Worm (Caenorhabditis elegans) whole organism, young adult: ENCODE results near the gene T22D1.8.

ENCODE experiments used
- C06A6.2 ChIP-seq: fragments of 200-800 bp; sonication (Bioruptor generic); conservative IDR thresholded peaks from 2 replicates; pipeline ENCODE4 v1.3.6; 2022; ENCODE audit warnings: missing genetic modification characterization, missing compliant biosample characterization
- C17E4.6 ChIP-seq: fragments of 200-800 bp; sonication (Bioruptor generic); IDR thresholded peaks from 2 replicates; pipeline ENCODE4 v1.3.6; 2022; ENCODE audit warnings: missing genetic modification reagents, missing genetic modification characterization, missing compliant biosample characterization
- F23B12.7 ChIP-seq: sonication (generic microtip); optimal IDR thresholded peaks from 2 replicates; lab custom pipeline; 2017; ENCODE audit warnings: missing genetic modification characterization, mild to moderate bottlenecking, missing compliant biosample characterization, antibody characterized with exemption, moderate library complexity; ENCODE audit not compliant: insufficient read depth
- F37B4.10 ChIP-seq: fragments of 200-800 bp; sonication (Bioruptor generic); IDR thresholded peaks from 2 replicates; pipeline ENCODE4 v1.3.6; 2022; ENCODE audit warnings: missing genetic modification characterization, missing compliant biosample characterization
- F57A8.1 ChIP-seq: fragments of 200-800 bp; sonication (Bioruptor generic); optimal IDR thresholded peaks from 2 replicates; lab custom pipeline; 2018; ENCODE audit warnings: mild to moderate bottlenecking, missing genetic modification characterization, moderate library complexity, missing compliant biosample characterization
- K11D2.4 ChIP-seq: fragments of 200-800 bp; sonication (Bioruptor generic); IDR thresholded peaks from 2 replicates; pipeline ENCODE4 v1.3.6; 2022; ENCODE audit warnings: missing genetic modification reagents, missing genetic modification characterization, missing compliant biosample characterization
- Y53G8AR.9 ChIP-seq: fragments of 200-800 bp; sonication (Bioruptor generic); conservative IDR thresholded peaks from 2 replicates; pipeline ENCODE4 v1.3.6; 2022; ENCODE audit warnings: missing genetic modification reagents, missing genetic modification characterization, missing compliant biosample characterization
- Y56A3A.18 ChIP-seq: fragments of 200-800 bp; sonication (Bioruptor generic); IDR thresholded peaks from 2 replicates; pipeline ENCODE4 v1.3.6; 2022; ENCODE audit warnings: missing genetic modification reagents, missing genetic modification characterization, missing compliant biosample characterization
- Y67H2A.10 ChIP-seq: fragments of 200-800 bp; sonication (Bioruptor generic); conservative IDR thresholded peaks from 2 replicates; pipeline ENCODE4 v1.3.6; 2022; ENCODE audit warnings: missing genetic modification reagents, missing genetic modification characterization, missing compliant biosample characterization
- Y95B8A.8 ChIP-seq: fragments of 200-800 bp; sonication (Bioruptor generic); IDR thresholded peaks from 2 replicates; pipeline ENCODE4 v1.3.6; 2022; ENCODE audit warnings: missing genetic modification reagents, missing genetic modification characterization, missing compliant biosample characterization
- ama-1 ChIP-seq, 3 experiments: fragments of 150-350 bp in 1 of 3; sonication (generic microtip) in 2 of 3; optimal IDR thresholded peaks; 2 replicates each; lab custom pipeline; 2014 to 2018; ENCODE audit warnings: missing biosample characterization in 2 of 3, missing genetic modification characterization in 2 of 3, missing genetic modification reagents in 2 of 3
- attf-3 ChIP-seq: fragments of 200-800 bp; sonication (Bioruptor generic); conservative IDR thresholded peaks from 2 replicates; pipeline ENCODE4 v1.3.6; 2022; ENCODE audit warnings: missing genetic modification reagents, missing genetic modification characterization, missing compliant biosample characterization
- ceh-27 ChIP-seq: fragments of 200-800 bp; sonication (Bioruptor generic); optimal IDR thresholded peaks from 2 replicates; lab custom pipeline; 2018; ENCODE audit warnings: mild to moderate bottlenecking, missing genetic modification characterization, moderate library complexity, missing compliant biosample characterization
- ceh-58 ChIP-seq: fragments of 200-800 bp; sonication (Bioruptor generic); IDR thresholded peaks from 2 replicates; pipeline ENCODE4 v1.3.6; 2022; ENCODE audit warnings: missing genetic modification characterization, missing compliant biosample characterization
- ceh-91 ChIP-seq: fragments of 200-800 bp; sonication (Bioruptor generic); IDR thresholded peaks from 2 replicates; pipeline ENCODE4 v1.3.6; 2022; ENCODE audit warnings: missing genetic modification reagents, missing genetic modification characterization, missing compliant biosample characterization
- egl-18 ChIP-seq: fragments of 200-800 bp; sonication (Bioruptor generic); IDR thresholded peaks from 2 replicates; pipeline ENCODE4 v1.3.6; 2022; ENCODE audit warnings: missing genetic modification reagents, missing genetic modification characterization, missing compliant biosample characterization
- egl-44 ChIP-seq: fragments of 200-800 bp; sonication (Bioruptor generic); IDR thresholded peaks from 2 replicates; pipeline ENCODE4 v1.3.6; 2022; ENCODE audit warnings: missing genetic modification reagents, missing genetic modification characterization, missing compliant biosample characterization
- ekl-4 ChIP-seq: fragments of 200-800 bp; sonication (Bioruptor generic); IDR thresholded peaks from 2 replicates; pipeline ENCODE4 v1.3.6; 2022; ENCODE audit warnings: missing genetic modification reagents, missing genetic modification characterization, missing compliant biosample characterization
- gei-17 ChIP-seq: fragments of 200-800 bp; sonication (Bioruptor generic); optimal IDR thresholded peaks from 2 replicates; lab custom pipeline; 2018; ENCODE audit warnings: mild to moderate bottlenecking, missing genetic modification characterization, missing compliant biosample characterization
- him-1 ChIP-seq: sonication (generic microtip); optimal IDR thresholded peaks from 2 replicates; lab custom pipeline; 2016; ENCODE audit warnings: missing genotype, missing genetic modification reagents, missing genetic modification characterization, missing compliant biosample characterization
- hlh-12 ChIP-seq: sonication (generic microtip); optimal IDR thresholded peaks from 2 replicates; lab custom pipeline; 2016; ENCODE audit warnings: missing genetic modification characterization, missing compliant biosample characterization
- hmg-1.2 ChIP-seq: fragments of 200-800 bp; sonication (Bioruptor generic); IDR thresholded peaks from 2 replicates; pipeline ENCODE4 v1.3.6; 2022; ENCODE audit warnings: missing genetic modification reagents, missing genetic modification characterization, missing compliant biosample characterization
- hmg-20 ChIP-seq: fragments of 200-800 bp; sonication (Bioruptor generic); IDR thresholded peaks from 2 replicates; pipeline ENCODE4 v1.3.6; 2022; ENCODE audit warnings: missing genetic modification reagents, missing genetic modification characterization, missing compliant biosample characterization
- hrde-1 ChIP-seq: sonication (generic microtip); optimal IDR thresholded peaks from 2 replicates; lab custom pipeline; 2016; ENCODE audit warnings: missing genetic modification characterization, mild to moderate bottlenecking, missing compliant biosample characterization, moderate library complexity, missing genotype, missing genetic modification reagents, borderline replicate concordance
- lin-40 ChIP-seq: sonication (generic microtip); optimal IDR thresholded peaks from 2 replicates; lab custom pipeline; 2016; ENCODE audit warnings: missing genetic modification characterization, mild to moderate bottlenecking, missing compliant biosample characterization, missing genotype, missing genetic modification reagents
- lsy-27 ChIP-seq: sonication (generic microtip); optimal IDR thresholded peaks from 2 replicates; lab custom pipeline; 2017; ENCODE audit warnings: missing genetic modification characterization, mild to moderate bottlenecking, missing compliant biosample characterization, antibody characterized with exemption, missing genotype, borderline replicate concordance; ENCODE audit not compliant: insufficient read depth
- madf-10 ChIP-seq: sonication (generic microtip); optimal IDR thresholded peaks from 2 replicates; lab custom pipeline; 2016; ENCODE audit warnings: mild to moderate bottlenecking, missing genetic modification characterization, missing compliant biosample characterization
- madf-8 ChIP-seq: fragments of 200-800 bp; sonication (Bioruptor generic); conservative IDR thresholded peaks from 2 replicates; pipeline ENCODE4 v1.3.6; 2022; ENCODE audit warnings: missing genetic modification reagents, missing genetic modification characterization, missing compliant biosample characterization
- mxl-1 ChIP-seq: sonication (generic microtip); optimal IDR thresholded peaks from 2 replicates; lab custom pipeline; 2016; ENCODE audit warnings: missing genetic modification characterization, missing compliant biosample characterization
- nfya-1 ChIP-seq: sonication (generic microtip); optimal IDR thresholded peaks from 2 replicates; lab custom pipeline; 2017; ENCODE audit warnings: antibody characterized with exemption, missing compliant biosample characterization, missing genetic modification characterization, borderline replicate concordance; ENCODE audit not compliant: insufficient read depth
- nhr-27 ChIP-seq: fragments of 200-800 bp; sonication (Bioruptor generic); optimal IDR thresholded peaks from 2 replicates; lab custom pipeline; 2018; ENCODE audit warnings: mild to moderate bottlenecking, missing genetic modification characterization, moderate library complexity, missing compliant biosample characterization
- rcor-1 ChIP-seq: fragments of 200-800 bp; sonication (Bioruptor generic); IDR thresholded peaks from 2 replicates; pipeline ENCODE4 v1.3.6; 2022; ENCODE audit warnings: missing genetic modification reagents, missing genetic modification characterization, missing compliant biosample characterization
- repo-1 ChIP-seq: sonication (generic microtip); optimal IDR thresholded peaks from 2 replicates; lab custom pipeline; 2017; ENCODE audit warnings: mild to moderate bottlenecking, missing genetic modification characterization, missing compliant biosample characterization
- sdz-38 ChIP-seq: sonication (generic microtip); optimal IDR thresholded peaks from 2 replicates; lab custom pipeline; 2016; ENCODE audit warnings: missing genotype, missing genetic modification characterization, missing compliant biosample characterization
- snpc-1.1 ChIP-seq: sonication (generic microtip); optimal IDR thresholded peaks from 2 replicates; lab custom pipeline; 2017; ENCODE audit warnings: missing genetic modification characterization, mild to moderate bottlenecking, missing compliant biosample characterization, antibody characterized with exemption, moderate library complexity, missing genotype, missing genetic modification reagents; ENCODE audit not compliant: insufficient read depth
- snpc-1.3 ChIP-seq: sonication (generic microtip); optimal IDR thresholded peaks from 2 replicates; lab custom pipeline; 2017; ENCODE audit warnings: missing genetic modification characterization, mild to moderate bottlenecking, missing compliant biosample characterization, antibody characterized with exemption, moderate library complexity, missing genotype, missing genetic modification reagents; ENCODE audit not compliant: insufficient read depth
- snpc-4 ChIP-seq, 5 experiments: fragments of 150-350 bp in 1 of 5; sonication (generic microtip) in 4 of 5; optimal IDR thresholded peaks; 2 replicates each; lab custom pipeline; 2014 to 2018; ENCODE audit warnings: missing genetic modification characterization in 5 of 5, missing biosample characterization in 3 of 5, antibody characterized with exemption in 2 of 5, mild to moderate bottlenecking in 2 of 5, missing compliant biosample characterization in 2 of 5, missing genotype in 2 of 5, moderate library complexity in 2 of 5, missing genetic modification reagents in 1 of 5
- tbp1 ChIP-seq: fragments of 200-800 bp; sonication (Bioruptor generic); optimal IDR thresholded peaks from 2 replicates; lab custom pipeline; 2018; ENCODE audit warnings: mild to moderate bottlenecking, missing genetic modification characterization, missing compliant biosample characterization
- tlf-1 ChIP-seq: fragments of 200-800 bp; sonication (Bioruptor generic); optimal IDR thresholded peaks from 2 replicates; lab custom pipeline; 2018; ENCODE audit warnings: mild to moderate bottlenecking, missing genetic modification characterization, missing compliant biosample characterization
- unc-62 ChIP-seq: fragments of 150-350 bp; optimal IDR thresholded peaks from 2 replicates; lab custom pipeline; 2014; ENCODE audit warnings: missing biosample characterization, missing genetic modification reagents, missing genetic modification characterization
- zim-3 ChIP-seq: sonication (generic microtip); optimal IDR thresholded peaks from 2 replicates; lab custom pipeline; 2017; ENCODE audit warnings: mild to moderate bottlenecking, missing genetic modification characterization, moderate library complexity, missing compliant biosample characterization
- ztf-25 ChIP-seq: fragments of 200-800 bp; sonication (Bioruptor generic); IDR thresholded peaks from 2 replicates; pipeline ENCODE4 v1.3.6; 2022; ENCODE audit warnings: missing genetic modification reagents, missing genetic modification characterization, missing compliant biosample characterization
- ztf-3 ChIP-seq: fragments of 200-800 bp; sonication (Bioruptor generic); optimal IDR thresholded peaks from 2 replicates; lab custom pipeline; 2018; ENCODE audit warnings: mild to moderate bottlenecking, missing genetic modification characterization, missing compliant biosample characterization
- ztf-6 ChIP-seq: fragments of 200-800 bp; sonication (Bioruptor generic); IDR thresholded peaks from 2 replicates; pipeline ENCODE4 v1.3.6; 2022; ENCODE audit warnings: missing genetic modification reagents, missing genetic modification characterization, missing compliant biosample characterization

The T22D1.8 gene

DNA sequence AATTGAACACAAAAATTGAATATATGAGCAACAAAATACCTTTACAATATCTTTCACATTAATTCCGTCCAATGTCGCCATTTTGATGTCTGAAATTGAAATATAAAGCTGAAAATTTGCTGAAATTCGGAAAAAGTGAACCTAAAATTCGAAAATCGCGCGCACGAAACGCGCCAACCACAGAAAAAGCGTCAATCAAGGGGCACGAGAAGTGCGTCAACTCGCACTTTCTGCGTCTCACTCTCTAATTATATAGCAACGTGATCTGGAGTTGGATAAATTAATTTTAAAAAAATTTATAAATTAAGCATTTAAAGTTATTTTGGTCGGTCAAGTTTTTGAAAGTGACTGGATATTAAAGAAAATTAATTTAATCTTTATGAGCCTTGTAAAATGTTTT lies 13.2 kb upstream of the T22D1.8 start, which contains the start of gene ruvb-2 (continued):
- no peak; the same call in 1 of the 2 replicates for TF ChIP-seq madf-8 (GFP tag; lab: Robert Waterston, UW)
- no peak for TF ChIP-seq mxl-1 (tag; lab: Kevin White, UChicago)
- TF ChIP-seq nfya-1 (tag; lab: Kevin White, UChicago), result no peak
- peak; percentile 72 for TF ChIP-seq rcor-1 (GFP tag; lab: Robert Waterston, UW)
- no peak for TF ChIP-seq ztf-6
- TF ChIP-seq ceh-91 (GFP tag; lab: Robert Waterston, UW), result peak; percentile 36
- TF ChIP-seq K11D2.4 (GFP tag; lab: Robert Waterston, UW), result no peak
- no peak for TF ChIP-seq egl-44
- TF ChIP-seq ceh-27 (GFP tag; lab: Kevin White, UChicago), result no peak
- TF ChIP-seq ztf-3, result no peak
- TF ChIP-seq nhr-27, result no peak
- TF ChIP-seq hmg-20 (GFP tag; lab: Robert Waterston, UW), result no peak
- peak; percentile 65; the same call in 1 of the 2 replicates for TF ChIP-seq attf-3 (GFP tag; lab: Robert Waterston, UW)
- 0 out of 2 replicates have a peak, but pooled peaks have one; percentile 35 for TF ChIP-seq Y95B8A.8
- TF ChIP-seq tbp1 (GFP tag; lab: Kevin White, UChicago), result peak; percentile 70
- peak; percentile 53 for TF ChIP-seq tlf-1 (GFP tag; lab: Kevin White, UChicago)

DNA sequence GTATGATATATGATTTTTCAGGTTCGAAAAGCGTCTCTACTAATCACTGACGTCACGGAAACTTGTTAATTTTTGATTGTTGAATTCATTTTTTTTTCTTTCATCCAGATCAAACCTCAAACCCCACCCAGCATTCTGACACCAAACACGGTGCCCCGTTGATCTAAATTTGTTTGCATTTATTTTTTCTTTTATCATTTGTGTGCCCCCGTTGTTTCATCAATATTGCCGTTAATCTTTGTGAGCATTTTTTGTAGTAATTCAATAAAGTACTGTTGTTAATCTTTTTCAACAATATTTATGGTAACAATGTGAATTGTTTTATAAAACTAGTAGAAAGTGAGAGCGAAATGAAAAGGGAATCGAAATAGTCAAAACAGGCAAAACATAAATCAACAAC lies 10.7 kb upstream of the T22D1.8 start:
- TF ChIP-seq snpc-4 (GFP tag; optimal IDR thresholded peaks at IDR 0.05; lab: Kevin White, UChicago) (no peak), snpc-4 (tag; optimal IDR thresholded peaks at IDR 0.05; lab: Kevin White, UChicago) (peak in 2 of 4 experiments; percentile 35 to 56), F23B12.7 (tag; lab: Kevin White, UChicago) (no peak), F57A8.1 (no peak), Y67H2A.10 (no peak), lin-40 (tag; lab: Kevin White, UChicago) (no peak), lsy-27 (tag; lab: Kevin White, UChicago) (no peak), zim-3 (no peak), hlh-12 (tag; lab: Kevin White, UChicago) (no peak), him-1 (tag; lab: Kevin White, UChicago) (peak; percentile 64), snpc-1.3 (tag; lab: Kevin White, UChicago) (no peak), ceh-58 (GFP tag; lab: Robert Waterston, UW) (no peak), repo-1 (tag; lab: Kevin White, UChicago) (no peak), ztf-25 (GFP tag; lab: Robert Waterston, UW) (no peak), C06A6.2 (GFP tag; lab: Robert Waterston, UW) (no peak), unc-62 (no peak), Y53G8AR.9 (GFP tag; lab: Robert Waterston, UW) (0 out of 2 replicates have a peak, but pooled peaks have one; percentile 57), attf-3 (GFP tag; lab: Robert Waterston, UW) (no peak), Y56A3A.18 (GFP tag; lab: Robert Waterston, UW) (peak; percentile 70; the same call in 1 of the 2 replicates), ekl-4 (GFP tag; lab: Robert Waterston, UW) (no peak), snpc-1.1 (peak; percentile 47), egl-18 (GFP tag; lab: Robert Waterston, UW) (no peak), gei-17 (GFP tag; lab: Kevin White, UChicago) (no peak), mxl-1 (tag; lab: Kevin White, UChicago) (no peak), hrde-1 (peak; percentile 25), F37B4.10 (no peak), egl-44 (no peak), madf-10 (tag; lab: Kevin White, UChicago) (no peak), sdz-38 (no peak), hmg-1.2 (GFP tag; lab: Robert Waterston, UW) (peak; percentile 28; the same call in 1 of the 2 replicates), C17E4.6 (GFP tag; lab: Robert Waterston, UW) (no peak), ama-1 (optimal IDR thresholded peaks at IDR 0.05; lab: Kevin White, UChicago) (no peak), ama-1 (GFP tag; optimal IDR thresholded peaks at IDR 0.05; lab: Kevin White, UChicago) (peak in 1 of 2 experiments; percentile 32)
